Worm (Caenorhabditis elegans) whole organism, late embryonic: ENCODE data around the gene C46E10.8.

ENCODE experiments used
- F13H6.1 ChIP-seq: sonication (generic microtip); optimal IDR thresholded peaks from 2 replicates; lab custom pipeline; 2016; ENCODE audit warnings: missing genetic modification characterization, missing compliant biosample characterization
- ceh-14 ChIP-seq: sonication (generic microtip); optimal IDR thresholded peaks from 2 replicates; lab custom pipeline; 2016; ENCODE audit warnings: missing genotype, missing genetic modification characterization, missing compliant biosample characterization
- ceh-30 ChIP-seq: fragments of 150-350 bp; optimal IDR thresholded peaks from 2 replicates; lab custom pipeline; 2014; ENCODE audit warnings: missing biosample characterization, missing genetic modification characterization
- ceh-9 ChIP-seq: sonication (generic microtip); optimal IDR thresholded peaks from 2 replicates; lab custom pipeline; 2016; ENCODE audit warnings: mild to moderate bottlenecking, missing genetic modification characterization, inconsistent platforms, missing compliant biosample characterization
- nhr-11 ChIP-seq: fragments of 150-350 bp; optimal IDR thresholded peaks from 2 replicates; lab custom pipeline; 2014; ENCODE audit warnings: missing biosample characterization, missing genetic modification characterization
- pha-4 ChIP-seq: fragments of 150-350 bp; optimal IDR thresholded peaks from 2 replicates; lab custom pipeline; 2018; ENCODE audit warnings: missing biosample characterization, missing genetic modification reagents, missing genetic modification characterization
- pqm-1 ChIP-seq: sonication (generic microtip); optimal IDR thresholded peaks from 2 replicates; lab custom pipeline; 2016; ENCODE audit warnings: missing genetic modification characterization, missing compliant biosample characterization
- sox-4 ChIP-seq: sonication (generic microtip); optimal IDR thresholded peaks from 2 replicates; lab custom pipeline; 2017; ENCODE audit warnings: mild to moderate bottlenecking, missing genetic modification characterization, inconsistent platforms, missing compliant biosample characterization

DNA sequence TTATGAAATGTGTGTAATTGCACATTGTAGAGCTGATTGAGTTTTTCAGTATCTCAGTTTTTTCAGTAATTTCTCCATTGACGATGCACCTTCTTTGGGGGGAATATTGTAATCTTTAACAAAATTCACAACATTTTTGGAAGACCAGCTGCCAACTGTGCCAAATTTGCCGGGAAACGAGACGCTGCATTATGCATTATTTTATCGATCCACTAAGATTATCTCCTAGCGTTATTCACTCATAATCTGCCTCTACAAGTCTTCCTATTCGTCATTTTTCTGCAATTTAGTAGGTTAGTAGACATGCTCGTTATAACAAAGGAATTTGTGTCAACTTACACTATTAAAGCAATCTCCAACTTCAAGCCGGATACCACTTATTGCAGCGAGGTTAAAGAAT is 3.8 kb upstream of the C46E10.8 start, which contains the start of the genes sdz-12 and bath-31:
- TF ChIP-seq ceh-9 (tag; lab: Kevin White, UChicago) (no peak), sox-4 (tag; lab: Kevin White, UChicago) (no peak), nhr-11 (tag; lab: Kevin White, UChicago) (no peak), F13H6.1 (tag; lab: Kevin White, UChicago) (no peak), pqm-1 (tag; lab: Kevin White, UChicago) (no peak), ceh-14 (tag; lab: Kevin White, UChicago) (no peak), pha-4 (tag; lab: Kevin White, UChicago) (no peak), ceh-30 (tag; lab: Kevin White, UChicago) (no peak)
